Fruit fly (Drosophila melanogaster): ENCODE data around the gene Tak1.

Tak1 gene

dm6 chrX:20495767-20496656 lies 28.7 kb downstream of the Tak1 start (continued):
- TF ChIP-seq D19B (GFP tag; optimal IDR thresholded peaks at IDR 0.05) (peak; percentile 97), CG30403 (GFP tag; optimal IDR thresholded peaks at IDR 0.05) (peak; percentile 68), CG17802 (tag; optimal IDR thresholded peaks at IDR 0.05) (no peak), Bteb2 (GFP tag; optimal IDR thresholded peaks at IDR 0.05) (peak; percentile 59), CG10979 (tag; optimal IDR thresholded peaks at IDR 0.05) (peak; percentile 71), CG13123 (GFP tag; optimal IDR thresholded peaks at IDR 0.05) (no peak), CG3065 (GFP tag; optimal IDR thresholded peaks at IDR 0.05) (peak; percentile 66), stc (GFP tag; IDR thresholded peaks at IDR 0.05) (peak; percentile 59), D (optimal IDR thresholded peaks at IDR 0.05) (no peak), D (GFP tag; optimal IDR thresholded peaks at IDR 0.05) (peak; percentile 61), Poxn (GFP tag; IDR thresholded peaks at IDR 0.05) (no peak), tin (GFP tag; optimal IDR thresholded peaks at IDR 0.05) (peak; percentile 52), bbx (GFP tag; IDR thresholded peaks at IDR 0.05; ENCODE audit: partially characterized antibody) (no peak), Dek (tag; optimal IDR thresholded peaks at IDR 0.05) (peak; percentile 23), BEAF-32 (GFP tag; optimal IDR thresholded peaks at IDR 0.05) (no peak), CG6791 (GFP tag; IDR thresholded peaks at IDR 0.05; ENCODE audit: partially characterized antibody) (no peak), ttk (GFP tag; IDR thresholded peaks at IDR 0.05) (no peak), ftz-f1 (GFP tag; optimal IDR thresholded peaks at IDR 0.05) (peak; percentile 17), sqz (GFP tag; optimal IDR thresholded peaks at IDR 0.05) (no peak), seq (GFP tag; IDR thresholded peaks at IDR 0.05) (no peak), CG16813 (GFP tag; IDR thresholded peaks at IDR 0.05; ENCODE audit: partially characterized antibody) (no peak), Dll (GFP tag; IDR thresholded peaks at IDR 0.05; ENCODE audit: partially characterized antibody) (no peak), ash1 (GFP tag; optimal IDR thresholded peaks at IDR 0.05) (no peak), sna (GFP tag; IDR thresholded peaks at IDR 0.05; ENCODE audit: partially characterized antibody) (no peak), CG11696 (GFP tag; IDR thresholded peaks at IDR 0.05) (no peak), CG12942 (GFP tag; optimal IDR thresholded peaks at IDR 0.05) (peak; percentile 13), CG12155 (GFP tag; optimal IDR thresholded peaks at IDR 0.05) (peak; percentile 48), CG6254 (GFP tag; optimal IDR thresholded peaks at IDR 0.05) (peak; percentile 4), nerfin-1 (tag; optimal IDR thresholded peaks at IDR 0.05) (peak; percentile 42), CG10462 (GFP tag; optimal IDR thresholded peaks at IDR 0.05) (peak; percentile 10), tgo (GFP tag; IDR thresholded peaks at IDR 0.05) (peak; percentile 59; the same call in 2 of the 3 replicates), Elba2 (GFP tag; optimal IDR thresholded peaks at IDR 0.05) (no peak), ewg (GFP tag; optimal IDR thresholded peaks at IDR 0.05) (peak; percentile 49), gcm2 (GFP tag; optimal IDR thresholded peaks at IDR 0.05) (no peak), vnd (GFP tag; IDR thresholded peaks at IDR 0.05; ENCODE audit: partially characterized antibody) (no peak), Sin3A (optimal IDR thresholded peaks at IDR 0.05) (no peak), NK7.1 (GFP tag; optimal IDR thresholded peaks at IDR 0.05) (peak; percentile 19), gfzf (GFP tag; optimal IDR thresholded peaks at IDR 0.05) (no peak), CG8924 (tag; optimal IDR thresholded peaks at IDR 0.05) (peak; percentile 76), CG3281 (GFP tag; optimal IDR thresholded peaks at IDR 0.05) (peak; percentile 49), yki (optimal IDR thresholded peaks at IDR 0.05) (no peak), CG15011 (GFP tag; optimal IDR thresholded peaks at IDR 0.05) (peak; percentile 46), sug (tag; optimal IDR thresholded peaks at IDR 0.05) (no peak), Kr (GFP tag; optimal IDR thresholded peaks at IDR 0.05) (no peak), CG8765 (GFP tag; IDR thresholded peaks at IDR 0.05) (no peak), Hey (tag; optimal IDR thresholded peaks at IDR 0.05) (no peak), CG5245 (GFP tag; optimal IDR thresholded peaks at IDR 0.05) (peak; percentile 39), zen (tag; optimal IDR thresholded peaks at IDR 0.05) (peak; percentile 10), CG2875 (GFP tag; optimal IDR thresholded peaks at IDR 0.05) (peak; percentile 36)
